Worm (Caenorhabditis elegans): Measurements from ENCODE around the gene srh-236.

- TF ChIP-seq him-1 (tag; optimal IDR thresholded peaks at IDR 0.05) (no peak), dao-5 (tag; optimal IDR thresholded peaks at IDR 0.05) (no peak)
These were observed 47.0 kb upstream of the srh-236 start, which contains the start of gene fbxa-85 for ce11 chrV:17258868-17259267.
